Worm (Caenorhabditis elegans): Measurements from ENCODE around the gene vha-12.

Gene vha-12

DNA sequence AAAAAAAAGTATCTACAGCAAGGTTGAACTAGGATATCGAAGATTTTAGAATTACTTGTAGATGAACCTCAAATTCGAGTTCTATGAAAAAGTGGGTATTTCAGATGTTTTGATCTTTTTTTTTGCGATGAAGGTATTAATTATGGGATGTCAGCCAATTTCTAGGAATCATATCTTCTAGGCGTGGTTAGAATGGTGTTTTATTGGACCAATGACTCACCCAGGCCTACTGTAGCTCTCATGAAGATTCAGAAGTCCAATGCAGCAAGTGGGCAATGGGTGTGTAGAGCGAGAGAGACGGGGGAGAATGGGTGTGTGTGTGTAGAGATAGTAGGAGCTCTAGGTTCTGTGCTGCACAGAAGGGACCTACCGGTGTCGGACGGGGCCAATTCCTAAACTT lies 31.3 kb downstream of the vha-12 start:
- TF ChIP-seq ztf-11 (tag; optimal IDR thresholded peaks at IDR 0.05): no peak
- TF ChIP-seq nfya-1 (tag; optimal IDR thresholded peaks at IDR 0.05; ENCODE audit: insufficient read depth): peak; percentile 94
- TF ChIP-seq egl-5 (tag; optimal IDR thresholded peaks at IDR 0.05): no peak
- no peak for TF ChIP-seq nhr-67 (tag; optimal IDR thresholded peaks at IDR 0.05)
- no peak for TF ChIP-seq nhr-43 (tag; optimal IDR thresholded peaks at IDR 0.05; ENCODE audit: poor library complexity, severe bottlenecking)
- TF ChIP-seq egl-27 (tag; optimal IDR thresholded peaks at IDR 0.05): no peak
- TF ChIP-seq pha-4 (tag; optimal IDR thresholded peaks at IDR 0.05): no peak
- peak; percentile 23 for TF ChIP-seq lin-15B (tag; optimal IDR thresholded peaks at IDR 0.05)
- TF ChIP-seq skn-1 (tag; optimal IDR thresholded peaks at IDR 0.05): no peak
- no peak for TF ChIP-seq mdl-1 (tag; optimal IDR thresholded peaks at IDR 0.05)

DNA sequence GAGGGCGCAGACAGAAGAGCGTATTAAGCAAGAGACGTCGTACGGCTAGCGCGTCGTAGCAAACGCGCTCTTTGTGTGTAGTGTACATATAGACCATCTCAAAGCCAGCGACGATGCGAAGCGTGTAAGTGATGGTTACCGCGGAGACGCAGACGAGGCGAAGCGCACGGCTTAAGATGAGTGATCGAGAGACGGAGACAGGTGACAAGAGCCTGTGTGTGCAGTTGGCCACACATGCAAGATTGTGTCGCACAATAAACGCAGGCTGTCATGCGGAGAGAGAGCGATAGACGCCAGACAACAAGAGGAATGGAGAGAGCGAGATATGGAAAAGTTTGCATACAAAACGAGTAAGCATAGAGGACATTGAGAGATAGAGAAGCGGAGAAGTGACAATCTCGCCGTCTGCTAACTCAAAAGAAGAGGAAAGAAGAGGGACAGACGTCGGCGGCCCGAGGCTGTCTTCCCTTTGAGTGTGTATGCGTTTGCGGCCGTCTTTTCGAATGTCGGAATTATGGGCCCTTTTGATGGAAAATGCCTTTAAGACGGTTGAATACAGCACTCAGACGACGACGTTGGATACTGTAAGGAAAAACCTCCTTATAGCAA lies 32.0 kb downstream of the vha-12 start:
- TF ChIP-seq nhr-77 (tag; optimal IDR thresholded peaks at IDR 0.05): no peak
- TF ChIP-seq aly-2 (tag; optimal IDR thresholded peaks at IDR 0.05): peak; percentile 54
- TF ChIP-seq nhr-237 (tag; optimal IDR thresholded peaks at IDR 0.05): no peak
- TF ChIP-seq nhr-67 (tag; optimal IDR thresholded peaks at IDR 0.05): no peak
- no peak for TF ChIP-seq egl-27 (tag; optimal IDR thresholded peaks at IDR 0.05)
- peak; percentile 51 for TF ChIP-seq R02D3.7 (tag; optimal IDR thresholded peaks at IDR 0.05)
- peak; percentile 80 for TF ChIP-seq nhr-23 (tag; optimal IDR thresholded peaks at IDR 0.05)
- TF ChIP-seq lsy-12 (tag; optimal IDR thresholded peaks at IDR 0.05): peak; percentile 85
- TF ChIP-seq pha-4 (tag; optimal IDR thresholded peaks at IDR 0.05): no peak
- peak; percentile 73 for TF ChIP-seq ceh-28 (tag; optimal IDR thresholded peaks at IDR 0.05)
- TF ChIP-seq nhr-12 (tag; optimal IDR thresholded peaks at IDR 0.05): no peak
- peak; percentile 32 for TF ChIP-seq elt-1 (tag; optimal IDR thresholded peaks at IDR 0.05)
- TF ChIP-seq hmg-11 (tag; optimal IDR thresholded peaks at IDR 0.05): peak; percentile 97
- TF ChIP-seq ama-1 (optimal IDR thresholded peaks at IDR 0.05): peak; percentile 62
- TF ChIP-seq elt-3 (tag; optimal IDR thresholded peaks at IDR 0.05): no peak
- TF ChIP-seq elt-2 (tag; optimal IDR thresholded peaks at IDR 0.05): peak; percentile 66
- TF ChIP-seq mdl-1 (tag; optimal IDR thresholded peaks at IDR 0.05): peak; percentile 47
- peak; percentile 78 for TF ChIP-seq zag-1 (tag; optimal IDR thresholded peaks at IDR 0.05)
- peak; percentile 54 for TF ChIP-seq ceh-82 (tag; optimal IDR thresholded peaks at IDR 0.05)
- TF ChIP-seq mml-1 (tag; optimal IDR thresholded peaks at IDR 0.05): no peak
- peak; percentile 82 for TF ChIP-seq tbx-2 (tag; optimal IDR thresholded peaks at IDR 0.05)
- no peak for TF ChIP-seq lin-15B (tag; optimal IDR thresholded peaks at IDR 0.05)
- peak; percentile 5 for TF ChIP-seq pqm-1 (tag; optimal IDR thresholded peaks at IDR 0.05)
- peak; percentile 70 for TF ChIP-seq nhr-43 (tag; optimal IDR thresholded peaks at IDR 0.05; ENCODE audit: poor library complexity, severe bottlenecking)
- TF ChIP-seq snpc-4 (tag; optimal IDR thresholded peaks at IDR 0.05): peak; percentile 51
- TF ChIP-seq jun-1 (tag; optimal IDR thresholded peaks at IDR 0.05): peak; percentile 64
- TF ChIP-seq nhr-76 (tag; optimal IDR thresholded peaks at IDR 0.05): no peak
- TF ChIP-seq nfya-1 (tag; optimal IDR thresholded peaks at IDR 0.05; ENCODE audit: insufficient read depth): peak; percentile 75
- no peak for TF ChIP-seq nhr-11 (tag; optimal IDR thresholded peaks at IDR 0.05)
- no peak for TF ChIP-seq eor-1 (tag; optimal IDR thresholded peaks at IDR 0.05)
- TF ChIP-seq nhr-25 (tag; optimal IDR thresholded peaks at IDR 0.05): peak; percentile 85

DNA sequence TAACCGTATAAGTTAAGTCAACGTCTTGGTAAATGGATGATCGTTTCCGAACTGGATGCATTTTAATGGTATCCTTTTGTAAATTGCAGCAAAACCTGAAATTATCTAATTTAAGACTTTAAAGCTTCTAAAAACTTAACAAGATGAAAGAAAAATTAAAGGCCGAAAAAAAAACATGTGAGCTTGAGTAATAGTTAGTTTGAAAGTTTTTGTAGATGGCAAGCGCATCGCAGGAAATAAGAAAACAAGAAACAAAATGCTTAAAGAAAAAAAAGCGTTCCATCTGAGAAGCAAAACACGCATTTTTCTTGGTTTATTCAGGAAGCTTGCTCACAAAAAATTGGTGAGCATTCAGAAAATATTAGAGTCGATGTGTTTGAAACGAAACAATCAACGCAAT lies 44.9 kb downstream of the vha-12 start, which contains the start of gene rab-37:
Gene rab-37 (minus strand): TSS at position 101 of the 400 bp plus-strand sequence.
- TF ChIP-seq nhr-76 (tag; optimal IDR thresholded peaks at IDR 0.05): no peak
- TF ChIP-seq nhr-25 (tag; optimal IDR thresholded peaks at IDR 0.05): no peak
- no peak for TF ChIP-seq R02D3.7 (tag; optimal IDR thresholded peaks at IDR 0.05)
- no peak for TF ChIP-seq ztf-4 (tag; optimal IDR thresholded peaks at IDR 0.05)
- no peak for TF ChIP-seq nfya-1 (tag; optimal IDR thresholded peaks at IDR 0.05; ENCODE audit: insufficient read depth)
- no peak for TF ChIP-seq nhr-28 (tag; optimal IDR thresholded peaks at IDR 0.05)
- no peak for TF ChIP-seq aly-2 (tag; optimal IDR thresholded peaks at IDR 0.05)
- TF ChIP-seq ama-1 (optimal IDR thresholded peaks at IDR 0.05): no peak
- no peak for TF ChIP-seq fos-1 (tag; optimal IDR thresholded peaks at IDR 0.05)
- no peak for TF ChIP-seq nhr-237 (tag; optimal IDR thresholded peaks at IDR 0.05)
- TF ChIP-seq zag-1 (tag; optimal IDR thresholded peaks at IDR 0.05): no peak
- no peak for TF ChIP-seq elt-2 (tag; optimal IDR thresholded peaks at IDR 0.05)
- TF ChIP-seq nhr-77 (tag; optimal IDR thresholded peaks at IDR 0.05): no peak
- no peak for TF ChIP-seq ztf-11 (tag; optimal IDR thresholded peaks at IDR 0.05)
- TF ChIP-seq egl-27 (tag; optimal IDR thresholded peaks at IDR 0.05): no peak
- no peak for TF ChIP-seq nhr-67 (tag; optimal IDR thresholded peaks at IDR 0.05)
- no peak for TF ChIP-seq elt-3 (tag; optimal IDR thresholded peaks at IDR 0.05)
- no peak for TF ChIP-seq fkh-10 (GFP tag; optimal IDR thresholded peaks at IDR 0.05)
- TF ChIP-seq ceh-9 (tag; optimal IDR thresholded peaks at IDR 0.05): no peak
- no peak for TF ChIP-seq nhr-23 (tag; optimal IDR thresholded peaks at IDR 0.05)
